Fruit fly (Drosophila melanogaster) whole organism: ENCODE results near the gene GILT3.

ENCODE experiments used
- CG8478 ChIP-seq: fragments of >200 bp; optimal IDR thresholded peaks from 2 replicates; lab custom pipeline; 2018; ENCODE audit warnings: inconsistent platforms
- psq ChIP-seq: fragments of >200 bp; optimal IDR thresholded peaks from 2 replicates; lab custom pipeline; 2017

- TF ChIP-seq psq (lab: Kevin White, UChicago) (no peak), CG8478 (lab: Kevin White, UChicago) (no peak)
Observed at dm6 chr3R:23700304-23700767, 23.2 kb downstream of the GILT3 start, which contains the start of the genes CG31468 and Gba1a.
